Fruit fly (Drosophila melanogaster) whole organism, embryonic: ENCODE data around the gene stet.

ENCODE experiments used
- Ada2b ChIP-seq: fragments of 200-800 bp; sonication (Bioruptor generic); IDR thresholded peaks from 2 replicates; pipeline ENCODE4 v1.3.6; 2022; ENCODE audit warnings: missing biosample characterization, missing genetic modification characterization
- Atf6 ChIP-seq: fragments of 200-800 bp; sonication (Bioruptor generic); IDR thresholded peaks from 2 replicates; pipeline ENCODE4 v1.3.6; 2022; ENCODE audit warnings: missing biosample characterization, missing genetic modification characterization
- Bgb ChIP-seq: fragments of 200-800 bp; sonication (Bioruptor generic); IDR thresholded peaks from 2 replicates; pipeline ENCODE4 v1.3.6; 2022; ENCODE audit warnings: missing biosample characterization, missing genetic modification characterization; ENCODE audit not compliant: partially characterized antibody
- CG1024 ChIP-seq: fragments of 200-800 bp; sonication (Bioruptor generic); IDR thresholded peaks from 2 replicates; pipeline ENCODE4 v1.3.6; 2022; ENCODE audit warnings: missing biosample characterization, missing genetic modification characterization
- CG10366 ChIP-seq: fragments of 200-800 bp; sonication (Bioruptor generic); IDR thresholded peaks from 2 replicates; pipeline ENCODE4 v1.3.6; 2022; ENCODE audit warnings: missing biosample characterization, missing genetic modification characterization
- CG10959 ChIP-seq: fragments of 200-800 bp; sonication (Bioruptor generic); IDR thresholded peaks from 2 replicates; pipeline ENCODE4 v1.3.6; 2022; ENCODE audit warnings: missing biosample characterization, missing genetic modification characterization
- CG11085 ChIP-seq: fragments of 200-800 bp; sonication (Bioruptor generic); IDR thresholded peaks from 2 replicates; pipeline ENCODE4 v1.3.6; 2022; ENCODE audit warnings: missing biosample characterization, missing genetic modification characterization
- CG12236 ChIP-seq: fragments of 200-800 bp; sonication (Bioruptor generic); optimal IDR thresholded peaks from 2 replicates; lab custom pipeline; 2016; ENCODE audit warnings: missing biosample characterization, missing genetic modification characterization
- CG12391 ChIP-seq: fragments of 200-800 bp; sonication (Bioruptor generic); optimal IDR thresholded peaks from 3 replicates; lab custom pipeline; 2018; ENCODE audit warnings: missing biosample characterization, mild to moderate bottlenecking, missing genetic modification characterization, moderate library complexity
- CG14860 ChIP-seq: fragments of 200-800 bp; sonication (Bioruptor generic); IDR thresholded peaks from 3 replicates; pipeline ENCODE4 v1.3.6; 2022; ENCODE audit warnings: missing biosample characterization, missing genetic modification characterization; ENCODE audit not compliant: partially characterized antibody
- CG17328 ChIP-seq: fragments of 200-800 bp; sonication (Bioruptor generic); IDR thresholded peaks from 2 replicates; pipeline ENCODE4 v1.3.6; 2022; ENCODE audit warnings: missing biosample characterization, missing genetic modification characterization
- CG17612 ChIP-seq: fragments of 200-800 bp; sonication (Bioruptor generic); IDR thresholded peaks from 2 replicates; pipeline ENCODE4 v1.3.6; 2022; ENCODE audit warnings: missing biosample characterization, missing genetic modification characterization
- CG17802 ChIP-seq: fragments of 200-800 bp; sonication (Bioruptor generic); optimal IDR thresholded peaks from 2 replicates; lab custom pipeline; 2018; ENCODE audit warnings: missing biosample characterization, mild to moderate bottlenecking, missing genetic modification characterization, moderate library complexity
- CG2199 ChIP-seq: fragments of 200-800 bp; sonication (Bioruptor generic); IDR thresholded peaks from 3 replicates; pipeline ENCODE4 v1.3.6; 2022; ENCODE audit warnings: missing biosample characterization, missing genetic modification characterization
- CG3163 ChIP-seq: fragments of 200-800 bp; sonication (Bioruptor generic); optimal IDR thresholded peaks from 3 replicates; lab custom pipeline; 2016; ENCODE audit warnings: missing biosample characterization, missing genetic modification characterization
- CG32772 ChIP-seq: fragments of 200-800 bp; sonication (Bioruptor generic); IDR thresholded peaks from 2 replicates; pipeline ENCODE4 v1.3.6; 2022; ENCODE audit warnings: missing biosample characterization, missing genetic modification characterization
- CG42726 ChIP-seq: fragments of 200-800 bp; sonication (Bioruptor generic); IDR thresholded peaks from 2 replicates; pipeline ENCODE4 v1.3.6; 2022; ENCODE audit warnings: missing biosample characterization, missing genetic modification characterization; ENCODE audit not compliant: partially characterized antibody
- CG4328 ChIP-seq: fragments of 200-800 bp; sonication (Bioruptor generic); optimal IDR thresholded peaks from 3 replicates; lab custom pipeline; 2017; ENCODE audit warnings: missing biosample characterization, missing genetic modification reagents, missing genetic modification characterization
- CG4707 ChIP-seq: fragments of 200-800 bp; sonication (Bioruptor generic); optimal IDR thresholded peaks from 2 replicates; lab custom pipeline; 2018; ENCODE audit warnings: missing biosample characterization, mild to moderate bottlenecking, missing genetic modification characterization, moderate library complexity
- CG6813 ChIP-seq: fragments of 200-800 bp; sonication (Bioruptor generic); optimal IDR thresholded peaks from 2 replicates; lab custom pipeline; 2017; ENCODE audit warnings: missing biosample characterization, missing genetic modification characterization, mild to moderate bottlenecking, moderate library complexity, missing genetic modification reagents
- CG7963 ChIP-seq: fragments of 200-800 bp; sonication (Bioruptor generic); IDR thresholded peaks from 3 replicates; pipeline ENCODE4 v1.3.6; 2022; ENCODE audit warnings: missing biosample characterization, missing genetic modification characterization; ENCODE audit not compliant: partially characterized antibody
- CG8281 ChIP-seq: fragments of 200-800 bp; sonication (Bioruptor generic); optimal IDR thresholded peaks from 2 replicates; lab custom pipeline; 2018; ENCODE audit warnings: missing biosample characterization, mild to moderate bottlenecking, missing genetic modification characterization, moderate library complexity
- CG9727 ChIP-seq: fragments of 200-800 bp; sonication (Bioruptor generic); optimal IDR thresholded peaks from 3 replicates; lab custom pipeline; 2017; ENCODE audit warnings: missing biosample characterization, mild to moderate bottlenecking, missing genetic modification characterization
- CG9932 ChIP-seq: fragments of 200-800 bp; sonication (Bioruptor generic); IDR thresholded peaks from 2 replicates; pipeline ENCODE4 v1.3.6; 2022; ENCODE audit warnings: missing biosample characterization, missing genetic modification characterization
- D19A ChIP-seq: fragments of 200-800 bp; optimal IDR thresholded peaks from 3 replicates; lab custom pipeline; 2019; ENCODE audit warnings: missing biosample characterization, mild to moderate bottlenecking, missing genetic modification characterization, moderate library complexity
- ERR ChIP-seq: fragments of 200-800 bp; sonication (Bioruptor generic); optimal IDR thresholded peaks from 2 replicates; lab custom pipeline; 2016; ENCODE audit warnings: missing biosample characterization, missing genetic modification characterization
- Eip74EF ChIP-seq, 2 experiments: fragments of 200-800 bp in 1 of 2; fragments of >200 bp in 1 of 2; sonication (Bioruptor generic) in 1 of 2; optimal IDR thresholded peaks; 2 replicates each; lab custom pipeline; 2017 to 2019; ENCODE audit warnings: missing biosample characterization in 2 of 2, missing genetic modification characterization in 2 of 2, mild to moderate bottlenecking in 1 of 2, moderate library complexity in 1 of 2
- Fer1 ChIP-seq: fragments of 200-800 bp; sonication (Bioruptor generic); optimal IDR thresholded peaks from 2 replicates; lab custom pipeline; 2017; ENCODE audit warnings: missing biosample characterization, mild to moderate bottlenecking, missing genetic modification characterization
- HLH54F ChIP-seq: fragments of 200-800 bp; sonication (Bioruptor generic); optimal IDR thresholded peaks from 3 replicates; lab custom pipeline; 2016; ENCODE audit warnings: missing biosample characterization, missing genetic modification characterization
- HmgZ ChIP-seq: fragments of 200-800 bp; sonication (Bioruptor generic); optimal IDR thresholded peaks from 2 replicates; lab custom pipeline; 2018; ENCODE audit warnings: missing biosample characterization, mild to moderate bottlenecking, missing genetic modification characterization
- Mes4 ChIP-seq: fragments of 200-800 bp; sonication (Bioruptor generic); optimal IDR thresholded peaks from 2 replicates; lab custom pipeline; 2016; ENCODE audit warnings: missing biosample characterization, missing genetic modification characterization
- NFAT ChIP-seq: fragments of 200-800 bp; sonication (Bioruptor generic); IDR thresholded peaks from 2 replicates; pipeline ENCODE4 v1.3.6; 2022; ENCODE audit warnings: missing biosample characterization, missing genetic modification characterization
- Nf-YC ChIP-seq: fragments of 200-800 bp; optimal IDR thresholded peaks from 3 replicates; lab custom pipeline; 2019; ENCODE audit warnings: missing biosample characterization, mild to moderate bottlenecking, missing genetic modification characterization, moderate library complexity
- Opbp ChIP-seq: fragments of 200-800 bp; sonication (Bioruptor generic); IDR thresholded peaks from 3 replicates; pipeline ENCODE4 v1.3.6; 2022; ENCODE audit warnings: missing biosample characterization, missing genetic modification characterization; ENCODE audit not compliant: partially characterized antibody
- PHDP ChIP-seq: fragments of 200-800 bp; sonication (Bioruptor generic); optimal IDR thresholded peaks from 3 replicates; lab custom pipeline; 2018; ENCODE audit warnings: missing biosample characterization, mild to moderate bottlenecking, missing genetic modification characterization, moderate library complexity
- Ravus ChIP-seq: fragments of 200-800 bp; sonication (Bioruptor generic); IDR thresholded peaks from 2 replicates; pipeline ENCODE4 v1.3.6; 2022; ENCODE audit warnings: missing biosample characterization, missing genetic modification characterization
- aop ChIP-seq: fragments of 200-800 bp; sonication (Bioruptor generic); IDR thresholded peaks from 2 replicates; pipeline ENCODE4 v1.3.6; 2022; ENCODE audit warnings: missing biosample characterization, missing genetic modification characterization
- ems ChIP-seq: fragments of 200-800 bp; sonication (Bioruptor generic); optimal IDR thresholded peaks from 3 replicates; lab custom pipeline; 2016; ENCODE audit warnings: missing biosample characterization, missing genetic modification characterization
- gsb ChIP-seq: fragments of 200-800 bp; sonication (Bioruptor generic); IDR thresholded peaks from 2 replicates; pipeline ENCODE4 v1.3.6; 2022; ENCODE audit warnings: missing biosample characterization, missing genetic modification characterization
- hbn ChIP-seq: fragments of 200-800 bp; sonication (Bioruptor generic); IDR thresholded peaks from 2 replicates; pipeline ENCODE4 v1.3.6; 2022; ENCODE audit warnings: missing biosample characterization, missing genetic modification characterization; ENCODE audit not compliant: partially characterized antibody
- klu ChIP-seq: fragments of 200-800 bp; sonication (Bioruptor generic); IDR thresholded peaks from 2 replicates; pipeline ENCODE4 v1.3.6; 2022; ENCODE audit warnings: missing biosample characterization, missing genetic modification characterization
- lmd ChIP-seq: fragments of 200-800 bp; sonication (Bioruptor generic); IDR thresholded peaks from 2 replicates; pipeline ENCODE4 v1.3.6; 2022; ENCODE audit warnings: missing biosample characterization, missing genetic modification characterization
- lola ChIP-seq, 3 experiments: fragments of >200 bp in 2 of 3; fragments of 200-800 bp in 1 of 3; sonication (Bioruptor generic) in 1 of 3; optimal IDR thresholded peaks; 2 replicates each; lab custom pipeline; 2017 to 2019; ENCODE audit warnings: missing biosample characterization in 3 of 3, missing genetic modification characterization in 3 of 3, mild to moderate bottlenecking in 1 of 3, moderate library complexity in 1 of 3
- nau ChIP-seq: fragments of 200-800 bp; sonication (Bioruptor generic); optimal IDR thresholded peaks from 3 replicates; lab custom pipeline; 2017; ENCODE audit warnings: missing biosample characterization, mild to moderate bottlenecking, missing genetic modification characterization, missing genetic modification reagents
- nerfin-1 ChIP-seq: fragments of 200-800 bp; sonication (Bioruptor generic); optimal IDR thresholded peaks from 3 replicates; lab custom pipeline; 2019; ENCODE audit warnings: missing biosample characterization, mild to moderate bottlenecking, missing genetic modification characterization, moderate library complexity
- run ChIP-seq: fragments of 200-800 bp; sonication (Bioruptor generic); optimal IDR thresholded peaks from 3 replicates; lab custom pipeline; 2018; ENCODE audit warnings: missing biosample characterization, mild to moderate bottlenecking, missing genetic modification characterization
- toy ChIP-seq: fragments of 200-800 bp; sonication (Bioruptor generic); IDR thresholded peaks from 2 replicates; pipeline ENCODE4 v1.3.6; 2022; ENCODE audit warnings: missing biosample characterization, missing genetic modification characterization
- unc-4 ChIP-seq: fragments of 200-800 bp; sonication (Bioruptor generic); IDR thresholded peaks from 2 replicates; pipeline ENCODE4 v1.3.6; 2022; ENCODE audit warnings: missing biosample characterization, missing genetic modification characterization; ENCODE audit not compliant: partially characterized antibody
- wdn ChIP-seq: fragments of 200-800 bp; sonication (Bioruptor generic); IDR thresholded peaks from 2 replicates; pipeline ENCODE4 v1.3.6; 2022; ENCODE audit warnings: missing biosample characterization, missing genetic modification characterization
- zen2 ChIP-seq: fragments of 200-800 bp; sonication (Bioruptor generic); IDR thresholded peaks from 3 replicates; pipeline ENCODE4 v1.3.6; 2022; ENCODE audit warnings: missing biosample characterization, missing genetic modification characterization; ENCODE audit not compliant: partially characterized antibody

The stet gene

DNA sequence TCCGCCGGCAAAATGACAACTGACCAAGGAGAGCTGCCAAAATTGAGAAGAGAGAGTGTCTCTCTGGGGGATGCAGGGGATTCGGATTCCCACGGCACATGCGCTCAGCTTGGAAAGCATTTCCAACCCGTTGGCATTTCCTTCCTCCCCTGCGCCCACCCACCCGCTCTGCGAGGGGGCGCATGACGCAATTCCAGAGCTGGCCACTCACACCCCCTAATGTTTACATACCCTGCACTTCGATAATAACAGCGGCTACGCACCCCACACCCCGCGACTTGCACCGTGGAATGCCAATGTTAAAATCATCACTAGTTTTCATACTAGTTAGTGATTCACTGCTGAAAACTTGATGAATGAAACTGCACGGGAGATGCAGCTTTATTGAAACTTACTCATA, at the start of gene stet (continued):
- TF ChIP-seq CG12236 (GFP tag; lab: Kevin White, UChicago): no peak
- no peak for TF ChIP-seq Ada2b (GFP tag; lab: Robert Waterston, UW)
- no peak for TF ChIP-seq Ravus (GFP tag; lab: Robert Waterston, UW)
- TF ChIP-seq HmgZ: no peak
- TF ChIP-seq nerfin-1 (tag; lab: Kevin White, UChicago): peak; percentile 94
- 0 out of 3 replicates have a peak, but pooled peaks have one; percentile 18 for TF ChIP-seq Opbp (GFP tag; lab: Robert Waterston, UW)
- no peak for TF ChIP-seq HLH54F (GFP tag; lab: Kevin White, UChicago)
- no peak for TF ChIP-seq PHDP
- no peak for TF ChIP-seq CG1024 (GFP tag; lab: Robert Waterston, UW)
- TF ChIP-seq toy (GFP tag; lab: Robert Waterston, UW): no peak
- no peak for TF ChIP-seq klu (GFP tag; lab: Robert Waterston, UW)
- TF ChIP-seq NFAT (GFP tag; lab: Robert Waterston, UW): no peak
- TF ChIP-seq CG2199 (GFP tag; lab: Robert Waterston, UW): no peak
- peak; percentile 29; the same call in 1 of the 2 replicates for TF ChIP-seq hbn
- no peak for TF ChIP-seq CG17612
- no peak for TF ChIP-seq lola (GFP tag; optimal IDR thresholded peaks at IDR 0.05; lab: Kevin White, UChicago)
- no peak for TF ChIP-seq ems (GFP tag; lab: Kevin White, UChicago)
- TF ChIP-seq CG32772: no peak
- TF ChIP-seq CG17328 (GFP tag; lab: Robert Waterston, UW): 0 out of 2 replicates have a peak, but pooled peaks have one; percentile 7
- TF ChIP-seq aop (GFP tag; lab: Robert Waterston, UW): no peak
- TF ChIP-seq CG7963 (GFP tag; lab: Robert Waterston, UW): no peak
- peak; percentile 41; the same call in 2 of the 3 replicates for TF ChIP-seq CG14860 (GFP tag; lab: Robert Waterston, UW)
- TF ChIP-seq CG8281 (tag; lab: Kevin White, UChicago): no peak
- TF ChIP-seq CG42726: peak; percentile 24; the same call in 1 of the 2 replicates
- TF ChIP-seq CG4707 (GFP tag; lab: Kevin White, UChicago): no peak
- peak; percentile 48 for TF ChIP-seq CG6813
- 0 out of 3 replicates have a peak, but pooled peaks have one; percentile 20 for TF ChIP-seq zen2 (GFP tag; lab: Robert Waterston, UW)
- TF ChIP-seq D19A (tag; lab: Kevin White, UChicago): no peak
- TF ChIP-seq CG12391 (tag; lab: Kevin White, UChicago): no peak
- no peak for TF ChIP-seq CG4328 (GFP tag; lab: Kevin White, UChicago)
- TF ChIP-seq Atf6 (GFP tag; lab: Robert Waterston, UW): 0 out of 2 replicates have a peak, but pooled peaks have one; percentile 15
- 0 out of 2 replicates have a peak, but pooled peaks have one; percentile 7 for TF ChIP-seq Bgb (GFP tag; lab: Robert Waterston, UW)
- TF ChIP-seq ERR: no peak
- TF ChIP-seq Nf-YC (tag; lab: Kevin White, UChicago): no peak
- no peak for TF ChIP-seq run (tag; lab: Kevin White, UChicago)
- TF ChIP-seq CG9727 (GFP tag; lab: Kevin White, UChicago): no peak
- TF ChIP-seq Fer1 (GFP tag; lab: Kevin White, UChicago): peak; percentile 27
- no peak for TF ChIP-seq lmd (GFP tag; lab: Robert Waterston, UW)
- TF ChIP-seq Mes4 (GFP tag; lab: Kevin White, UChicago): no peak
- no peak for TF ChIP-seq wdn (GFP tag; lab: Robert Waterston, UW)
- TF ChIP-seq Eip74EF (GFP tag; optimal IDR thresholded peaks at IDR 0.05; lab: Kevin White, UChicago): no peak
- no peak for TF ChIP-seq CG10959 (GFP tag; lab: Robert Waterston, UW)
- TF ChIP-seq gsb: no peak
- no peak for TF ChIP-seq CG9932 (GFP tag; lab: Robert Waterston, UW)
- no peak for TF ChIP-seq CG11085 (GFP tag; lab: Robert Waterston, UW)
- 0 out of 2 replicates have a peak, but pooled peaks have one; percentile 18 for TF ChIP-seq unc-4 (GFP tag; lab: Robert Waterston, UW)
- TF ChIP-seq nau (GFP tag; lab: Kevin White, UChicago): no peak
- no peak for TF ChIP-seq CG17802 (tag; lab: Kevin White, UChicago)
- no peak for TF ChIP-seq CG3163 (GFP tag; lab: Kevin White, UChicago)
- no peak for TF ChIP-seq CG10366 (GFP tag; lab: Robert Waterston, UW)
